Fruit fly (Drosophila melanogaster): ENCODE measurements around the gene Cht6.

dm6 chrX:10009794-10010614 is 6.6 kb upstream of the Cht6 start, which contains the start of gene Dna2:
- TF ChIP-seq ovo (GFP tag; optimal IDR thresholded peaks at IDR 0.05) (no peak), cnc (optimal IDR thresholded peaks at IDR 0.05) (no peak)

Data from whole organism, adult.